Worm (Caenorhabditis elegans) whole organism, late embryonic: Measurements from ENCODE around the gene F55B11.6.

Source experiments
- K02D7.2 ChIP-seq: sonication (generic microtip); optimal IDR thresholded peaks from 2 replicates; lab custom pipeline; 2017; ENCODE audit warnings: mild to moderate bottlenecking, missing genetic modification characterization, missing compliant biosample characterization
- elt-2 ChIP-seq: sonication (generic microtip); optimal IDR thresholded peaks from 2 replicates; lab custom pipeline; 2016; ENCODE audit warnings: missing genetic modification reagents, missing genetic modification characterization, missing compliant biosample characterization
- eyg-1 ChIP-seq: sonication (generic microtip); optimal IDR thresholded peaks from 2 replicates; lab custom pipeline; 2016; ENCODE audit warnings: missing genotype, missing genetic modification characterization, missing compliant biosample characterization
- hlh-8 ChIP-seq: sonication (generic microtip); optimal IDR thresholded peaks from 2 replicates; lab custom pipeline; 2016; ENCODE audit warnings: missing genotype, missing genetic modification characterization, missing compliant biosample characterization
- nhr-11 ChIP-seq: fragments of 150-350 bp; optimal IDR thresholded peaks from 2 replicates; lab custom pipeline; 2014; ENCODE audit warnings: missing biosample characterization, missing genetic modification characterization
- unc-55 ChIP-seq: sonication (generic microtip); optimal IDR thresholded peaks from 2 replicates; lab custom pipeline; 2017; ENCODE audit warnings: missing biosample characterization, missing genetic modification reagents, missing genetic modification characterization

- TF ChIP-seq hlh-8 (tag; lab: Kevin White, UChicago) (no peak), elt-2 (tag; lab: Kevin White, UChicago) (no peak), unc-55 (no peak), eyg-1 (tag; lab: Kevin White, UChicago) (no peak), K02D7.2 (no peak), nhr-11 (tag; lab: Kevin White, UChicago) (no peak)
These were observed 27.0 kb upstream of the F55B11.6 start, which contains the start of gene tra-3 for ce11 chrIV:14444077-14444476.
